Fruit fly (Drosophila melanogaster) whole organism, wandering third instar larva: Measurements from ENCODE around the gene CG7300.

Experiments
- Abd-B ChIP-seq: fragments of >200 bp; optimal IDR thresholded peaks from 2 replicates; lab custom pipeline; 2017; ENCODE audit warnings: missing biosample characterization, missing genetic modification characterization
- CG32264 ChIP-seq: fragments of 200-800 bp; sonication (Bioruptor generic); optimal IDR thresholded peaks from 2 replicates; lab custom pipeline; 2016; ENCODE audit warnings: missing biosample characterization, missing genetic modification characterization
- CG9705 ChIP-seq: fragments of 200-800 bp; sonication (Bioruptor generic); optimal IDR thresholded peaks from 2 replicates; lab custom pipeline; 2018; ENCODE audit warnings: missing biosample characterization, mild to moderate bottlenecking, missing genetic modification characterization
- CrebA ChIP-seq: fragments of 200-800 bp; sonication (Bioruptor generic); optimal IDR thresholded peaks from 2 replicates; lab custom pipeline; 2016; ENCODE audit warnings: missing biosample characterization, mild to moderate bottlenecking, missing genetic modification characterization, borderline replicate concordance
- Dfd ChIP-seq: fragments of >200 bp; optimal IDR thresholded peaks from 2 replicates; lab custom pipeline; 2017; ENCODE audit warnings: missing biosample characterization, missing genetic modification characterization
- Dif ChIP-seq: fragments of 200-275, 200-300 bp; sonication (Bioruptor generic); optimal IDR thresholded peaks from 2 replicates; lab custom pipeline; 2018; ENCODE audit warnings: missing biosample characterization, missing genetic modification characterization; ENCODE audit not compliant: partially characterized antibody
- GATAd ChIP-seq: sonication (Bioruptor generic); optimal IDR thresholded peaks from 2 replicates; lab custom pipeline; 2016; ENCODE audit warnings: missing biosample characterization, missing genetic modification characterization
- HLH106 ChIP-seq: fragments of 200-800 bp; optimal IDR thresholded peaks from 3 replicates; lab custom pipeline; 2019; ENCODE audit warnings: missing biosample characterization, mild to moderate bottlenecking, missing genetic modification characterization, moderate library complexity
- Hnf4 ChIP-seq: fragments of 200-800 bp; sonication (Bioruptor generic); optimal IDR thresholded peaks from 2 replicates; lab custom pipeline; 2016; ENCODE audit warnings: missing biosample characterization, mild to moderate bottlenecking, missing genetic modification characterization
- Hr78 ChIP-seq: fragments of >200 bp; optimal IDR thresholded peaks from 2 replicates; lab custom pipeline; 2017; ENCODE audit warnings: missing biosample characterization, missing genetic modification characterization
- Hr83 ChIP-seq: fragments of 200-300 bp; sonication (Bioruptor generic); optimal IDR thresholded peaks from 2 replicates; lab custom pipeline; 2016; ENCODE audit warnings: missing biosample characterization, mild to moderate bottlenecking, missing genetic modification characterization, moderate library complexity; ENCODE audit not compliant: poor library complexity, severe bottlenecking
- Jra ChIP-seq: sonication (Bioruptor generic); optimal IDR thresholded peaks from 2 replicates; lab custom pipeline; 2016; ENCODE audit warnings: missing biosample characterization, missing genetic modification characterization
- Mio ChIP-seq: sonication (Bioruptor generic); optimal IDR thresholded peaks from 2 replicates; lab custom pipeline; 2016; ENCODE audit warnings: missing biosample characterization, missing genetic modification characterization
- Myc ChIP-seq: fragments of >200 bp; optimal IDR thresholded peaks from 2 replicates; lab custom pipeline; 2017
- N ChIP-seq: fragments of >200 bp; optimal IDR thresholded peaks from 2 replicates; lab custom pipeline; 2018; ENCODE audit warnings: missing biosample characterization, missing external identifiers, missing genetic modification characterization
- OdsH ChIP-seq: fragments of 200-800 bp; sonication (Bioruptor generic); optimal IDR thresholded peaks from 2 replicates; lab custom pipeline; 2016; ENCODE audit warnings: missing biosample characterization, mild to moderate bottlenecking, missing genetic modification characterization
- Rel ChIP-seq, 2 experiments: fragments of 200-800 bp; sonication (Bioruptor generic) in 1 of 2; optimal IDR thresholded peaks; 2 replicates in 1 of 2; 3 replicates in 1 of 2; lab custom pipeline; 2016 to 2019; ENCODE audit warnings: mild to moderate bottlenecking in 2 of 2, missing biosample characterization in 2 of 2, missing genetic modification characterization in 2 of 2, moderate library complexity in 1 of 2
- Sp1 ChIP-seq: fragments of 200-800 bp; sonication (Bioruptor generic); optimal IDR thresholded peaks from 3 replicates; lab custom pipeline; 2019; ENCODE audit warnings: missing biosample characterization, mild to moderate bottlenecking, missing genetic modification characterization, moderate library complexity
- Vsx2 ChIP-seq: fragments of 200-300, 225-300 bp; sonication (Bioruptor generic); optimal IDR thresholded peaks from 2 replicates; lab custom pipeline; 2018; ENCODE audit warnings: missing biosample characterization, missing genetic modification characterization; ENCODE audit not compliant: partially characterized antibody
- br ChIP-seq: fragments of 200-800 bp; sonication (Bioruptor generic); optimal IDR thresholded peaks from 2 replicates; lab custom pipeline; 2016; ENCODE audit warnings: missing biosample characterization, missing genetic modification characterization
- brk ChIP-seq: fragments of 200-800 bp; sonication (Bioruptor generic); optimal IDR thresholded peaks from 2 replicates; lab custom pipeline; 2016; ENCODE audit warnings: missing biosample characterization, mild to moderate bottlenecking, missing genetic modification characterization
- dl ChIP-seq, 2 experiments: fragments of 175-275, 200-275 bp in 1 of 2; fragments of 200-275 bp in 1 of 2; sonication (Bioruptor generic); optimal IDR thresholded peaks; lab custom pipeline; 2018; ENCODE audit warnings: mild to moderate bottlenecking in 2 of 2, missing biosample characterization in 2 of 2, missing genetic modification characterization in 2 of 2, moderate library complexity in 2 of 2; ENCODE audit not compliant: partially characterized antibody in 2 of 2, insufficient read depth in 1 of 2
- dmrt93B ChIP-seq: fragments of 200-800 bp; sonication (Bioruptor generic); optimal IDR thresholded peaks from 2 replicates; lab custom pipeline; 2018; ENCODE audit warnings: missing biosample characterization, mild to moderate bottlenecking, missing genetic modification characterization
- dsf ChIP-seq: sonication (Bioruptor generic); optimal IDR thresholded peaks from 2 replicates; lab custom pipeline; 2016; ENCODE audit warnings: missing biosample characterization, missing genetic modification characterization, borderline replicate concordance
- ey ChIP-seq: fragments of 200-800 bp; sonication (Bioruptor generic); optimal IDR thresholded peaks from 2 replicates; lab custom pipeline; 2016; ENCODE audit warnings: missing biosample characterization, missing genetic modification characterization
- foxo ChIP-seq, 2 experiments: fragments of 200-800 bp; sonication (Bioruptor generic); optimal IDR thresholded peaks; 2 replicates in 1 of 2; 3 replicates in 1 of 2; lab custom pipeline; 2016 to 2017; ENCODE audit warnings: missing biosample characterization in 2 of 2, missing genetic modification characterization in 2 of 2
- fru ChIP-seq: fragments of 200-800 bp; sonication (Bioruptor generic); optimal IDR thresholded peaks from 3 replicates; lab custom pipeline; 2016; ENCODE audit warnings: missing biosample characterization, mild to moderate bottlenecking, missing genetic modification characterization
- h ChIP-seq: fragments of 200-800 bp; sonication (Bioruptor generic); optimal IDR thresholded peaks from 3 replicates; lab custom pipeline; 2016; ENCODE audit warnings: missing biosample characterization, mild to moderate bottlenecking, missing genetic modification characterization
- jim ChIP-seq: fragments of 175-275, 200-325 bp; sonication (Bioruptor generic); optimal IDR thresholded peaks from 2 replicates; lab custom pipeline; 2016; ENCODE audit warnings: missing biosample characterization, mild to moderate bottlenecking, missing genetic modification characterization
- lola ChIP-seq: fragments of >200 bp; optimal IDR thresholded peaks from 2 replicates; lab custom pipeline; 2017; ENCODE audit warnings: missing biosample characterization, missing genetic modification characterization
- pan ChIP-seq: fragments of >200 bp; optimal IDR thresholded peaks from 2 replicates; lab custom pipeline; 2017
- psq ChIP-seq: fragments of 200-800 bp; sonication (Bioruptor generic); optimal IDR thresholded peaks from 3 replicates; lab custom pipeline; 2017; ENCODE audit warnings: missing biosample characterization, mild to moderate bottlenecking, missing genetic modification characterization, moderate library complexity
- rgr ChIP-seq: fragments of 200-800 bp; sonication (Bioruptor generic); optimal IDR thresholded peaks from 3 replicates; lab custom pipeline; 2016; ENCODE audit warnings: missing biosample characterization, mild to moderate bottlenecking, missing genetic modification characterization
- sage ChIP-seq: fragments of 200-800 bp; sonication (Bioruptor generic); optimal IDR thresholded peaks from 2 replicates; lab custom pipeline; 2016; ENCODE audit warnings: missing biosample characterization, mild to moderate bottlenecking, missing genetic modification characterization
- sv ChIP-seq: fragments of 200-800 bp; sonication (Bioruptor generic); optimal IDR thresholded peaks from 3 replicates; lab custom pipeline; 2016; ENCODE audit warnings: missing biosample characterization, missing genetic modification characterization
- tai ChIP-seq: sonication (Bioruptor generic); optimal IDR thresholded peaks from 2 replicates; lab custom pipeline; 2016; ENCODE audit warnings: missing biosample characterization, missing genetic modification characterization
- usp ChIP-seq: fragments of >200 bp; optimal IDR thresholded peaks from 2 replicates; lab custom pipeline; 2017; ENCODE audit warnings: missing biosample characterization, missing genetic modification characterization
- woc ChIP-seq: sonication (Bioruptor generic); optimal IDR thresholded peaks from 2 replicates; lab custom pipeline; 2016; ENCODE audit warnings: missing biosample characterization, mild to moderate bottlenecking, missing genetic modification characterization

Gene CG7300

dm6 chr2L:10708089-10708488 is 10.2 kb upstream of the CG7300 start:
- TF ChIP-seq Dfd (peak; percentile 83), CrebA (no peak)

dm6 chr2L:10706267-10706666 is 8.4 kb upstream of the CG7300 start:
- no peak for TF ChIP-seq GATAd (GFP tag; lab: Kevin White, UChicago)
- no peak for TF ChIP-seq brk (GFP tag; lab: Kevin White, UChicago)

- TF ChIP-seq usp (GFP tag; lab: Kevin White, UChicago), result no peak
- no peak for TF ChIP-seq Myc (lab: Kevin White, UChicago)
- TF ChIP-seq HLH106, result no peak
- TF ChIP-seq Hr83, result no peak
- TF ChIP-seq dmrt93B (GFP tag; lab: Kevin White, UChicago), result no peak
- TF ChIP-seq Dif (GFP tag; lab: Kevin White, UChicago), result no peak
- no peak for TF ChIP-seq OdsH (GFP tag; lab: Kevin White, UChicago)
- no peak for TF ChIP-seq fru (GFP tag; lab: Kevin White, UChicago)
Measured at dm6 chr2L:10704425-10704824, 6.6 kb upstream of the CG7300 start.

dm6 chr2L:10703281-10703680 is 5.4 kb upstream of the CG7300 start, which contains the start of gene CG6415:
Gene CG6415, plus strand, starts transcription at chr2L:10703621.
- TF ChIP-seq Dfd, result no peak
- peak; percentile 86 for TF ChIP-seq fru (GFP tag; lab: Kevin White, UChicago)
- TF ChIP-seq lola (GFP tag; lab: Kevin White, UChicago), result no peak
- no peak for TF ChIP-seq Mio
- peak; percentile 38 for TF ChIP-seq CG32264 (GFP tag; lab: Kevin White, UChicago)
- peak; percentile 84 for TF ChIP-seq OdsH (GFP tag; lab: Kevin White, UChicago)
- no peak for TF ChIP-seq Rel (GFP tag; optimal IDR thresholded peaks at IDR 0.05; lab: Kevin White, UChicago)
- TF ChIP-seq Rel (tag; optimal IDR thresholded peaks at IDR 0.05; lab: Kevin White, UChicago), result peak; percentile 40
- no peak for TF ChIP-seq GATAd (GFP tag; lab: Kevin White, UChicago)
- TF ChIP-seq Myc (lab: Kevin White, UChicago), result no peak
- TF ChIP-seq Sp1, result peak; percentile 67
- peak; percentile 55 for TF ChIP-seq psq
- no peak for TF ChIP-seq Abd-B
- no peak for TF ChIP-seq Dif (GFP tag; lab: Kevin White, UChicago)
- TF ChIP-seq dl (GFP tag; optimal IDR thresholded peaks at IDR 0.05; lab: Kevin White, UChicago; ENCODE audit: insufficient read depth in 1 of 2, partially characterized antibody in 2 of 2), result no peak
- TF ChIP-seq N (GFP tag; lab: Kevin White, UChicago), result no peak
- peak; percentile 76 for TF ChIP-seq Hnf4 (GFP tag; lab: Kevin White, UChicago)
- TF ChIP-seq Hr83, result no peak
- TF ChIP-seq woc (GFP tag; lab: Kevin White, UChicago), result peak; percentile 35
- TF ChIP-seq sage (GFP tag; lab: Kevin White, UChicago), result no peak
- no peak for TF ChIP-seq Vsx2 (GFP tag; lab: Kevin White, UChicago)
- no peak for TF ChIP-seq dsf
- TF ChIP-seq brk (GFP tag; lab: Kevin White, UChicago), result peak; percentile 47
- TF ChIP-seq CG9705 (GFP tag; lab: Kevin White, UChicago), result no peak
- TF ChIP-seq br (GFP tag; lab: Kevin White, UChicago), result peak; percentile 81
- no peak for TF ChIP-seq Hr78 (GFP tag; lab: Kevin White, UChicago)
- peak; percentile 9 to 81 for TF ChIP-seq foxo (GFP tag; optimal IDR thresholded peaks at IDR 0.05; lab: Kevin White, UChicago)
- no peak for TF ChIP-seq tai
- peak; percentile 86 for TF ChIP-seq rgr
- no peak for TF ChIP-seq CrebA
- no peak for TF ChIP-seq usp (GFP tag; lab: Kevin White, UChicago)
- peak; percentile 52 for TF ChIP-seq sv (GFP tag; lab: Kevin White, UChicago)
- peak; percentile 39 for TF ChIP-seq Jra
- TF ChIP-seq h (GFP tag; lab: Kevin White, UChicago), result peak; percentile 92
- TF ChIP-seq jim (GFP tag; lab: Kevin White, UChicago), result no peak
- peak; percentile 56 for TF ChIP-seq dmrt93B (GFP tag; lab: Kevin White, UChicago)
- TF ChIP-seq pan, result no peak
- TF ChIP-seq HLH106, result peak; percentile 82
- peak; percentile 85 for TF ChIP-seq ey (GFP tag; lab: Kevin White, UChicago)
